Worm (Caenorhabditis elegans): ENCODE measurements around the gene M01H9.5.

M01H9.5 gene

ce11 chrIV:4477009-4477471, 11.8 kb downstream of the M01H9.5 start, which contains the start of gene M01H9.3:
M01H9.3 (minus strand) TSS chrIV:4477059.
- peak; percentile 32; the same call in 1 of the 2 replicates for TF ChIP-seq hmg-1.2 (GFP tag; IDR thresholded peaks at IDR 0.05)
- no peak for TF ChIP-seq ztf-3 (GFP tag; optimal IDR thresholded peaks at IDR 0.05)
- TF ChIP-seq nhr-27 (tag; optimal IDR thresholded peaks at IDR 0.05) = no peak
- peak; percentile 33 for TF ChIP-seq F23B12.7 (tag; optimal IDR thresholded peaks at IDR 0.05; ENCODE audit: insufficient read depth)
- TF ChIP-seq K11D2.4 (GFP tag; IDR thresholded peaks at IDR 0.05) = peak; percentile 59
- TF ChIP-seq lin-40 (tag; optimal IDR thresholded peaks at IDR 0.05) = peak; percentile 46
- no peak for TF ChIP-seq Y67H2A.10 (GFP tag; conservative IDR thresholded peaks at IDR 0.05)
- no peak for TF ChIP-seq dpff-1 (tag; optimal IDR thresholded peaks at IDR 0.05)
- no peak for TF ChIP-seq F49E8.2 (tag; optimal IDR thresholded peaks at IDR 0.05; ENCODE audit: insufficient read depth)
- TF ChIP-seq attf-6 (GFP tag; IDR thresholded peaks at IDR 0.05) = no peak
- TF ChIP-seq bed-1 (GFP tag; IDR thresholded peaks at IDR 0.05) = no peak
- peak; percentile 55 for TF ChIP-seq attf-5 (GFP tag; optimal IDR thresholded peaks at IDR 0.05)
- TF ChIP-seq F52B5.7 (tag; optimal IDR thresholded peaks at IDR 0.05) = no peak
- TF ChIP-seq sea-2 (GFP tag; IDR thresholded peaks at IDR 0.05) = no peak
- TF ChIP-seq mxl-1 (tag; optimal IDR thresholded peaks at IDR 0.05) = no peak
- no peak for TF ChIP-seq B0261.1 (tag; optimal IDR thresholded peaks at IDR 0.05)
- peak; percentile 4 for TF ChIP-seq tlf-1 (GFP tag; optimal IDR thresholded peaks at IDR 0.05)
- TF ChIP-seq C06A6.2 (GFP tag; conservative IDR thresholded peaks at IDR 0.05) = 0 out of 2 replicates have a peak, but pooled peaks have one; percentile 49
- TF ChIP-seq somi-1 (GFP tag; optimal IDR thresholded peaks at IDR 0.05) = peak; percentile 55
- TF ChIP-seq Y56A3A.18 (GFP tag; IDR thresholded peaks at IDR 0.05) = no peak
- peak; percentile 59 for TF ChIP-seq nhr-80 (tag; optimal IDR thresholded peaks at IDR 0.05)
- 0 out of 2 replicates have a peak, but pooled peaks have one; percentile 40 for TF ChIP-seq lin-26 (GFP tag; IDR thresholded peaks at IDR 0.05)
- TF ChIP-seq nhr-90 (tag; optimal IDR thresholded peaks at IDR 0.05) = no peak
- TF ChIP-seq tbp1 (GFP tag; optimal IDR thresholded peaks at IDR 0.05) = peak; percentile 15
- TF ChIP-seq B0336.3 (GFP tag; IDR thresholded peaks at IDR 0.05) = peak; percentile 15; the same call in 1 of the 2 replicates
- TF ChIP-seq atf-7 (tag; optimal IDR thresholded peaks at IDR 0.05) = no peak
- no peak for TF ChIP-seq ets-4 (GFP tag; optimal IDR thresholded peaks at IDR 0.05)
- no peak for TF ChIP-seq egl-18 (GFP tag; IDR thresholded peaks at IDR 0.05)
- TF ChIP-seq hlh-12 (tag; optimal IDR thresholded peaks at IDR 0.05) = no peak
- TF ChIP-seq ama-1 (optimal IDR thresholded peaks at IDR 0.05) = peak; percentile 70
- peak in 1 of 2 experiments; percentile 6 for TF ChIP-seq ama-1 (GFP tag; optimal IDR thresholded peaks at IDR 0.05)
- TF ChIP-seq chd-7 (tag; optimal IDR thresholded peaks at IDR 0.05) = peak; percentile 18
- TF ChIP-seq akir-1 (GFP tag; optimal IDR thresholded peaks at IDR 0.05) = no peak
- TF ChIP-seq pbrm-1 (GFP tag; IDR thresholded peaks at IDR 0.05) = no peak
- no peak for TF ChIP-seq Y53G8AR.9 (GFP tag; conservative IDR thresholded peaks at IDR 0.05)
- no peak for TF ChIP-seq nhr-179 (tag; optimal IDR thresholded peaks at IDR 0.05)
- peak; percentile 46 for TF ChIP-seq die-1 (tag; optimal IDR thresholded peaks at IDR 0.05)
- peak; percentile 17; the same call in 1 of the 2 replicates for TF ChIP-seq mcd-1 (GFP tag; IDR thresholded peaks at IDR 0.05)
- TF ChIP-seq ceh-27 (GFP tag; optimal IDR thresholded peaks at IDR 0.05) = peak; percentile 52
- no peak for TF ChIP-seq ztf-6 (GFP tag; IDR thresholded peaks at IDR 0.05)
- no peak for TF ChIP-seq zim-3 (tag; optimal IDR thresholded peaks at IDR 0.05)
- no peak for TF ChIP-seq lin-54 (GFP tag; optimal IDR thresholded peaks at IDR 0.05)
- TF ChIP-seq madf-3 (GFP tag; IDR thresholded peaks at IDR 0.05) = no peak
- no peak for TF ChIP-seq C17E4.6 (GFP tag; IDR thresholded peaks at IDR 0.05)
- TF ChIP-seq cebp-1 (GFP tag; IDR thresholded peaks at IDR 0.05) = no peak
- peak; percentile 72 for TF ChIP-seq cebp-1 (tag; optimal IDR thresholded peaks at IDR 0.05)
- TF ChIP-seq madf-10 (tag; optimal IDR thresholded peaks at IDR 0.05) = peak; percentile 22
- no peak for TF ChIP-seq attf-3 (GFP tag; conservative IDR thresholded peaks at IDR 0.05)
- TF ChIP-seq D2030.7 (GFP tag; IDR thresholded peaks at IDR 0.05) = no peak
- TF ChIP-seq F57A8.1 (GFP tag; optimal IDR thresholded peaks at IDR 0.05) = no peak
